Worm (Caenorhabditis elegans) whole organism, L2 larva: Measurements from ENCODE around the gene ubxn-4.
A peak's percentile ranks its signal among the peaks of the same experiment; 100 is the strongest.

Source experiments
- C34F6.9 ChIP-seq: fragments of 150-350 bp; optimal IDR thresholded peaks from 2 replicates; lab custom pipeline; 2014; ENCODE audit warnings: missing biosample characterization, missing genetic modification characterization
- F13H6.1 ChIP-seq: sonication (generic microtip); optimal IDR thresholded peaks from 2 replicates; lab custom pipeline; 2016; ENCODE audit warnings: missing genetic modification characterization, missing compliant biosample characterization
- Y55F3AM.14 ChIP-seq: fragments of 200-800 bp; sonication (Bioruptor generic); optimal IDR thresholded peaks from 2 replicates; lab custom pipeline; 2018; ENCODE audit warnings: mild to moderate bottlenecking, missing genetic modification characterization, missing compliant biosample characterization
- ZK546.5 ChIP-seq: sonication (generic microtip); optimal IDR thresholded peaks from 2 replicates; lab custom pipeline; 2017; ENCODE audit warnings: missing biosample characterization, missing genetic modification characterization
- alr-1 ChIP-seq: fragments of 150-350 bp; optimal IDR thresholded peaks from 2 replicates; lab custom pipeline; 2014; ENCODE audit warnings: missing biosample characterization, missing genetic modification characterization
- aly-2 ChIP-seq: fragments of 150-350 bp; optimal IDR thresholded peaks from 2 replicates; lab custom pipeline; 2014; ENCODE audit warnings: missing biosample characterization, missing genetic modification characterization
- ama-1 ChIP-seq: fragments of 150-350 bp; optimal IDR thresholded peaks from 2 replicates; lab custom pipeline; 2018; ENCODE audit warnings: inconsistent platforms
- blmp-1 ChIP-seq: sonication (generic microtip); optimal IDR thresholded peaks from 2 replicates; lab custom pipeline; 2017; ENCODE audit warnings: missing genetic modification characterization, mild to moderate bottlenecking, missing compliant biosample characterization, antibody characterized with exemption, moderate library complexity; ENCODE audit not compliant: insufficient read depth
- ceh-82 ChIP-seq: fragments of 150-350 bp; optimal IDR thresholded peaks from 2 replicates; lab custom pipeline; 2014; ENCODE audit warnings: missing biosample characterization, missing genetic modification characterization
- crh-2 ChIP-seq: sonication (generic microtip); optimal IDR thresholded peaks from 2 replicates; lab custom pipeline; 2017; ENCODE audit warnings: missing biosample characterization, missing genetic modification characterization
- dmd-4 ChIP-seq: sonication (generic microtip); optimal IDR thresholded peaks from 2 replicates; lab custom pipeline; 2017; ENCODE audit warnings: missing biosample characterization, missing genetic modification characterization
- egl-27 ChIP-seq: sonication (generic microtip); optimal IDR thresholded peaks from 3 replicates; lab custom pipeline; 2017; ENCODE audit warnings: missing biosample characterization, missing genetic modification reagents, missing genetic modification characterization
- elt-3 ChIP-seq: sonication (generic microtip); optimal IDR thresholded peaks from 2 replicates; lab custom pipeline; 2017; ENCODE audit warnings: missing biosample characterization, missing genetic modification characterization
- fos-1 ChIP-seq: fragments of 150-350 bp; optimal IDR thresholded peaks from 2 replicates; lab custom pipeline; 2014; ENCODE audit warnings: missing biosample characterization, missing genetic modification characterization
- gmeb-1 ChIP-seq: fragments of 150-350 bp; optimal IDR thresholded peaks from 2 replicates; lab custom pipeline; 2014; ENCODE audit warnings: missing biosample characterization, missing genetic modification characterization
- lin-11 ChIP-seq: fragments of 150-350 bp; sonication (generic microtip); optimal IDR thresholded peaks from 2 replicates; lab custom pipeline; 2014; ENCODE audit warnings: missing biosample characterization, missing genetic modification characterization, inconsistent platforms, mixed read lengths
- lin-13 ChIP-seq: fragments of 150-350 bp; optimal IDR thresholded peaks from 2 replicates; lab custom pipeline; 2014; ENCODE audit warnings: missing biosample characterization, missing genetic modification reagents, missing genetic modification characterization
- lin-39 ChIP-seq: fragments of 150-350 bp; optimal IDR thresholded peaks from 2 replicates; lab custom pipeline; 2014; ENCODE audit warnings: missing biosample characterization, missing genetic modification reagents, missing genetic modification characterization
- lsy-2 ChIP-seq, 2 experiments: fragments of 150-350 bp in 1 of 2; sonication (generic microtip) in 1 of 2; optimal IDR thresholded peaks; 2 replicates each; lab custom pipeline; 2014 to 2017; ENCODE audit warnings: missing biosample characterization in 2 of 2, missing genetic modification characterization in 2 of 2
- mab-5 ChIP-seq: fragments of 150-350 bp; optimal IDR thresholded peaks from 2 replicates; lab custom pipeline; 2014; ENCODE audit warnings: missing biosample characterization, missing genetic modification characterization
- mbf-1 ChIP-seq: sonication (generic microtip); optimal IDR thresholded peaks from 2 replicates; lab custom pipeline; 2017; ENCODE audit warnings: missing biosample characterization, missing genetic modification characterization
- mdl-1 ChIP-seq, 2 experiments: fragments of 150-350 bp in 1 of 2; sonication (generic microtip) in 1 of 2; optimal IDR thresholded peaks; 2 replicates each; lab custom pipeline; 2017; ENCODE audit warnings: missing biosample characterization in 2 of 2, missing genetic modification characterization in 2 of 2
- nhr-12 ChIP-seq: fragments of 150-350 bp; optimal IDR thresholded peaks from 2 replicates; lab custom pipeline; 2014; ENCODE audit warnings: missing biosample characterization, missing genetic modification characterization
- nhr-129 ChIP-seq: fragments of 150-350 bp; optimal IDR thresholded peaks from 2 replicates; lab custom pipeline; 2014; ENCODE audit warnings: missing biosample characterization, missing genetic modification characterization
- nhr-237 ChIP-seq: fragments of 150-350 bp; optimal IDR thresholded peaks from 2 replicates; lab custom pipeline; 2014; ENCODE audit warnings: missing biosample characterization, missing genetic modification characterization
- nhr-25 ChIP-seq: fragments of 150-350 bp; sonication (generic microtip); optimal IDR thresholded peaks from 3 replicates; lab custom pipeline; 2014; ENCODE audit warnings: missing biosample characterization, missing genetic modification characterization
- nhr-77 ChIP-seq: fragments of 150-350 bp; optimal IDR thresholded peaks from 2 replicates; lab custom pipeline; 2014; ENCODE audit warnings: missing biosample characterization, missing genetic modification characterization
- peb-1 ChIP-seq: fragments of 150-350 bp; optimal IDR thresholded peaks from 2 replicates; lab custom pipeline; 2014; ENCODE audit warnings: missing biosample characterization, missing genetic modification characterization
- sem-4 ChIP-seq: fragments of 150-350 bp; optimal IDR thresholded peaks from 2 replicates; lab custom pipeline; 2014; ENCODE audit warnings: missing biosample characterization, missing genetic modification reagents, missing genetic modification characterization
- skn-1 ChIP-seq: sonication (generic microtip); optimal IDR thresholded peaks from 2 replicates; lab custom pipeline; 2017; ENCODE audit warnings: missing biosample characterization, missing genetic modification characterization
- sma-3 ChIP-seq: sonication (generic microtip); optimal IDR thresholded peaks from 2 replicates; lab custom pipeline; 2016; ENCODE audit warnings: missing genetic modification reagents, missing genetic modification characterization, missing compliant biosample characterization
- sma-9 ChIP-seq, 2 experiments: fragments of 150-350 bp in 1 of 2; sonication (generic microtip) in 1 of 2; optimal IDR thresholded peaks; 2 replicates each; lab custom pipeline; 2014 to 2016; ENCODE audit warnings: missing genetic modification characterization in 2 of 2, mild to moderate bottlenecking in 1 of 2, missing biosample characterization in 1 of 2, missing compliant biosample characterization in 1 of 2, missing genetic modification reagents in 1 of 2, moderate library complexity in 1 of 2
- snpc-4 ChIP-seq: fragments of 150-350 bp; optimal IDR thresholded peaks from 2 replicates; lab custom pipeline; 2014; ENCODE audit warnings: missing biosample characterization, missing genetic modification characterization
- unc-39 ChIP-seq: fragments of 150-350 bp; optimal IDR thresholded peaks from 2 replicates; lab custom pipeline; 2014; ENCODE audit warnings: missing biosample characterization, missing genetic modification characterization
- unc-55 ChIP-seq: fragments of 150-350 bp; sonication (generic microtip); optimal IDR thresholded peaks from 3 replicates; lab custom pipeline; 2014; ENCODE audit warnings: missing biosample characterization, missing genetic modification reagents, missing genetic modification characterization
- zag-1 ChIP-seq: fragments of 150-350 bp; optimal IDR thresholded peaks from 2 replicates; lab custom pipeline; 2014; ENCODE audit warnings: missing biosample characterization, missing genetic modification characterization
- ztf-11 ChIP-seq: sonication (generic microtip); optimal IDR thresholded peaks from 2 replicates; lab custom pipeline; 2017; ENCODE audit warnings: missing biosample characterization, missing genetic modification characterization
- ztf-4 ChIP-seq: fragments of 150-350 bp; optimal IDR thresholded peaks from 2 replicates; lab custom pipeline; 2014; ENCODE audit warnings: missing biosample characterization, missing genetic modification characterization

Gene ubxn-4

DNA sequence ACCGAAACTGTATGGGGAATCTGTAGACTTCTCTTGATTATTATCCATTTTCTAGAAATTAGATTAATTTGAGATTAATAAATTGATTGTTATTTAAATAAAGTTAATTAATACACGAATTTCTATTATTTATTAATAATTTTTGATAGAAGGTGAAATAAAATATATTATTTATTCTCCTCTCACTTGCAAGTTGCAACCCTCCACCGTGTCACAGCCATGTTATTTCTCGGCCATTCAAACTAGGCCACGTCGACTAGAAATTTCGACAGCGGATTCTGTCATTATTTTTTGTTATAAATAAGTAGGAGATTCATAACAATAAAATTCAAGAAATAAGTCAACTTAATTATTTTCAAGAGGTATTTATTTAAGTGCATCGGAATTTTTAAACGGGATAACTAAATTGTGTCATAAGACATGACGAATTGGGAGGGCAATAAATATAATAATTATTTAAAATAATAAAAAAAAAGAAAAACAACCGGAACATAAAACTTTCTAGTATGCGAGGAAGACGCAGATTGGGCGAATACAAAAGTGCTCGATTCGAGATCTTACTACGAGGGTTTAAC, 38.3 kb upstream of the ubxn-4 start, which contains the start of gene ufbp-1:
Gene ufbp-1, minus strand, starts transcription at position 51 of the 575 bp plus-strand sequence.
- TF ChIP-seq blmp-1 (tag; lab: Kevin White, UChicago): no peak
- peak; percentile 96 for TF ChIP-seq crh-2 (tag; lab: Kevin White, UChicago)
- peak; percentile 11 for TF ChIP-seq F13H6.1 (tag; lab: Kevin White, UChicago)
- TF ChIP-seq C34F6.9: peak; percentile 93
- peak; percentile 35 for TF ChIP-seq sma-3 (GFP tag; lab: Kevin White, UChicago)
- TF ChIP-seq lin-39 (tag; lab: Kevin White, UChicago): no peak
- peak; percentile 38 for TF ChIP-seq unc-55 (GFP tag; lab: Kevin White, UChicago)
- TF ChIP-seq skn-1 (tag; lab: Kevin White, UChicago): peak; percentile 94
- TF ChIP-seq ztf-4 (tag; lab: Kevin White, UChicago): peak; percentile 100
- no peak for TF ChIP-seq alr-1 (tag; lab: Kevin White, UChicago)
- peak; percentile 33 for TF ChIP-seq fos-1 (tag; lab: Kevin White, UChicago)
- TF ChIP-seq Y55F3AM.14: peak; percentile 67
- TF ChIP-seq sem-4 (tag; lab: Kevin White, UChicago): peak; percentile 71
- TF ChIP-seq ZK546.5 (tag; lab: Kevin White, UChicago): no peak
- no peak for TF ChIP-seq zag-1 (tag; lab: Kevin White, UChicago)
- TF ChIP-seq sma-9 (GFP tag; optimal IDR thresholded peaks at IDR 0.05; lab: Kevin White, UChicago): peak; percentile 0
- TF ChIP-seq sma-9 (tag; optimal IDR thresholded peaks at IDR 0.05; lab: Kevin White, UChicago): no peak
- TF ChIP-seq nhr-77: no peak
- peak; percentile 5 for TF ChIP-seq mab-5 (tag; lab: Kevin White, UChicago)
- TF ChIP-seq nhr-129: peak; percentile 25
- TF ChIP-seq lsy-2 (tag; optimal IDR thresholded peaks at IDR 0.05; lab: Kevin White, UChicago): peak in 1 of 2 experiments; percentile 89
- peak; percentile 18 for TF ChIP-seq lin-11 (tag; lab: Kevin White, UChicago)
- TF ChIP-seq snpc-4 (tag; lab: Kevin White, UChicago): no peak
- peak; percentile 75 for TF ChIP-seq lin-13 (GFP tag; lab: Kevin White, UChicago)
- peak; percentile 100 for TF ChIP-seq ama-1 (lab: Kevin White, UChicago)
- no peak for TF ChIP-seq ztf-11 (tag; lab: Kevin White, UChicago)
- TF ChIP-seq elt-3 (tag; lab: Kevin White, UChicago): no peak
- TF ChIP-seq aly-2 (tag; lab: Kevin White, UChicago): no peak
- no peak for TF ChIP-seq ceh-82
- peak; percentile 57 for TF ChIP-seq nhr-12 (tag; lab: Kevin White, UChicago)
- no peak for TF ChIP-seq peb-1 (tag; lab: Kevin White, UChicago)
- TF ChIP-seq gmeb-1 (tag; lab: Kevin White, UChicago): peak; percentile 66
- no peak for TF ChIP-seq mbf-1
- TF ChIP-seq nhr-25 (tag; lab: Kevin White, UChicago): peak; percentile 15
- no peak for TF ChIP-seq unc-39 (tag; lab: Kevin White, UChicago)
- TF ChIP-seq nhr-237 (tag; lab: Kevin White, UChicago): no peak
- TF ChIP-seq dmd-4 (tag; lab: Kevin White, UChicago): no peak
- TF ChIP-seq egl-27 (tag; lab: Kevin White, UChicago): no peak

DNA sequence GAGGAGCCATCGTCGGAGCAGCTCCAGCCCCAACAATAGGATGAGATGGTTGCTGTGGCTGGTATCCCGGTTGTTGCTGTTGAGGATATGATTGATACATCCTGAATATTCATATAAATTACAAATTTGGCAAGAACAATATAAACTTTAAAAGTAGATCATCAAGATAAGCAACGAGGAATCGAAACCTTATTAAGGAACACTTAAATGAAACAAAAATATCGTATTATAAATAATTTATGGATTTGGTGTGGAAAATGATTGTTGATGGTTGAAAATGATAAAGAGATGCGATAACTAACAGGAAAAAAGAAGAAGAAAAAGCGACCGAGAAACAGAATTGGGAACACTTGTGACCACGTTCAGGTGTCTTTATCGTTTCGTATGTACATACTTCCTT, 34.0 kb upstream of the ubxn-4 start, which contains the start of gene pqn-96:
Gene pqn-96, minus strand, starts transcription at position 101 of the 400 bp plus-strand sequence.
- TF ChIP-seq blmp-1 (tag; lab: Kevin White, UChicago): no peak
- TF ChIP-seq snpc-4 (tag; lab: Kevin White, UChicago): no peak
- no peak for TF ChIP-seq mdl-1 (tag; optimal IDR thresholded peaks at IDR 0.05; lab: Kevin White, UChicago)
- TF ChIP-seq mab-5 (tag; lab: Kevin White, UChicago): no peak
- TF ChIP-seq elt-3 (tag; lab: Kevin White, UChicago): no peak
- TF ChIP-seq crh-2 (tag; lab: Kevin White, UChicago): no peak
- TF ChIP-seq peb-1 (tag; lab: Kevin White, UChicago): no peak
- TF ChIP-seq unc-55 (GFP tag; lab: Kevin White, UChicago): no peak
- TF ChIP-seq aly-2 (tag; lab: Kevin White, UChicago): no peak
- TF ChIP-seq lin-11 (tag; lab: Kevin White, UChicago): no peak
